Fruit fly (Drosophila melanogaster) whole organism, pupa: Measurements from ENCODE around the gene GstD8.

Experiments used
- CG10348 ChIP-seq: fragments of 200-800 bp; sonication (Bioruptor generic); IDR thresholded peaks from 2 replicates; pipeline ENCODE4 v1.3.6; 2022; ENCODE audit warnings: missing biosample characterization, missing genetic modification characterization
- CG12605 ChIP-seq: fragments of 200-800 bp; sonication (Bioruptor generic); IDR thresholded peaks from 2 replicates; pipeline ENCODE4 v1.3.6; 2022; ENCODE audit warnings: missing biosample characterization, missing genetic modification characterization
- CG13204 ChIP-seq: fragments of 200-800 bp; sonication (Bioruptor generic); optimal IDR thresholded peaks from 2 replicates; lab custom pipeline; 2018; ENCODE audit warnings: missing biosample characterization, mild to moderate bottlenecking, missing genetic modification characterization, moderate library complexity
- CG14655 ChIP-seq: fragments of 200-800 bp; sonication (Bioruptor generic); optimal IDR thresholded peaks from 3 replicates; lab custom pipeline; 2017; ENCODE audit warnings: mild to moderate bottlenecking, missing biosample characterization, missing genetic modification reagents, missing genetic modification characterization
- CG15710 ChIP-seq: fragments of 200-800 bp; sonication (Bioruptor generic); optimal IDR thresholded peaks from 2 replicates; lab custom pipeline; 2018; ENCODE audit warnings: missing biosample characterization, mild to moderate bottlenecking, missing genetic modification characterization, moderate library complexity
- CG17806 ChIP-seq: fragments of 200-800 bp; sonication (Bioruptor generic); optimal IDR thresholded peaks from 2 replicates; lab custom pipeline; 2018; ENCODE audit warnings: missing biosample characterization, mild to moderate bottlenecking, missing genetic modification characterization, moderate library complexity
- CG32121 ChIP-seq: fragments of 200-800 bp; sonication (Bioruptor generic); IDR thresholded peaks from 2 replicates; pipeline ENCODE4 v1.3.6; 2022; ENCODE audit warnings: missing biosample characterization, missing genetic modification characterization
- CG4496 ChIP-seq: fragments of 200-800 bp; sonication (Bioruptor generic); IDR thresholded peaks from 3 replicates; pipeline ENCODE4 v1.3.6; 2022; ENCODE audit warnings: missing biosample characterization, missing genetic modification characterization
- CG8159 ChIP-seq: fragments of 200-800 bp; sonication (Bioruptor generic); optimal IDR thresholded peaks from 3 replicates; lab custom pipeline; 2018; ENCODE audit warnings: missing biosample characterization, mild to moderate bottlenecking, missing genetic modification characterization, moderate library complexity
- CG8301 ChIP-seq: fragments of 200-800 bp; sonication (Bioruptor generic); optimal IDR thresholded peaks from 2 replicates; lab custom pipeline; 2018; ENCODE audit warnings: missing biosample characterization, mild to moderate bottlenecking, missing genetic modification characterization
- CG9948 ChIP-seq: fragments of 200-800 bp; sonication (Bioruptor generic); optimal IDR thresholded peaks from 2 replicates; lab custom pipeline; 2018; ENCODE audit warnings: missing biosample characterization, mild to moderate bottlenecking, missing genetic modification characterization, moderate library complexity
- D1 ChIP-seq: fragments of 200-800 bp; sonication (Bioruptor generic); optimal IDR thresholded peaks from 2 replicates; lab custom pipeline; 2018; ENCODE audit warnings: missing biosample characterization, mild to moderate bottlenecking, missing genetic modification characterization, moderate library complexity
- EcR ChIP-seq: fragments of 200-800 bp; sonication (Bioruptor generic); optimal IDR thresholded peaks from 3 replicates; lab custom pipeline; 2019; ENCODE audit warnings: missing biosample characterization, missing genetic modification characterization, mild to moderate bottlenecking, moderate library complexity, missing genetic modification reagents
- Ets98B ChIP-seq: fragments of 200-800 bp; sonication (Bioruptor generic); IDR thresholded peaks from 2 replicates; pipeline ENCODE4 v1.3.6; 2022; ENCODE audit warnings: missing biosample characterization, missing genetic modification characterization
- Pif1A ChIP-seq: fragments of 200-800 bp; sonication (Bioruptor generic); optimal IDR thresholded peaks from 3 replicates; lab custom pipeline; 2016; ENCODE audit warnings: missing biosample characterization, missing genetic modification characterization
- Pif1B ChIP-seq: fragments of 200-800 bp; sonication (Bioruptor generic); optimal IDR thresholded peaks from 3 replicates; lab custom pipeline; 2016; ENCODE audit warnings: missing biosample characterization, missing genetic modification characterization
- Snoo ChIP-seq: fragments of 200-800 bp; sonication (Bioruptor generic); optimal IDR thresholded peaks from 3 replicates; lab custom pipeline; 2017; ENCODE audit warnings: missing biosample characterization, mild to moderate bottlenecking, missing genetic modification characterization, inconsistent platforms
- fd96Ca ChIP-seq: fragments of 200-800 bp; sonication (Bioruptor generic); IDR thresholded peaks from 3 replicates; pipeline ENCODE4 v1.3.6; 2022; ENCODE audit warnings: missing biosample characterization, missing genetic modification characterization
- rn ChIP-seq: fragments of 200-800 bp; sonication (Bioruptor generic); IDR thresholded peaks from 2 replicates; pipeline ENCODE4 v1.3.6; 2022; ENCODE audit warnings: missing biosample characterization, missing genetic modification characterization

The GstD8 gene

DNA sequence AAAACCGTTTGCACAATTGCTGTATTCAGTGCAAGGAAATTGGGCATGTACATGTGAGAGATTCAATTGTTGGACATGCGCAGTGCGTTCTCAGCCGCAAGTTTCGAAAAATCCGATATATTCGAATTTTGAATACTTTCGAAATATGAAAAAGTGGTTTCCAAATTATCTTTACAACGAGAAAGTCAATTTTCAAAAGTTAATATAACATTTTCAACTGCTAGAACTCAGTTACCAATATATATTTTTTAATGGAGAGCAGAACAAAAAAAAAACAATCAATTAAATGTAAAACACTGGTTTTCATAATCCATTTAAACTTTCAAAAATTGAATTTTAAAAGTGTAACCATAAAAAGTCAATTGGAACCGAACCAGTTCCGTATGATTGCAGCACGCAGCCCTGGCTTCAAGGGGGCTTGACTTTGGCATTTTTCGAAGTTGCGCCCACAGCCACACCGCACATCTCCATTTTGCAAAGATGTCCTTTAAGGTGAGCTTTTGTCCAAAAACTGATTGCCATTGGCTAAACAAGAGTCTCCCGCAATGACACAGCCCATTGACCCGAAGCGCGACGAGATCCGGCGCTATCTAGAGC lies 42.7 kb downstream of the GstD8 start, which contains the start of the genes Scgbeta and CG17202:
Scgbeta (minus strand) TSS at position 51 of the 597 bp plus-strand sequence.
CG17202 (plus strand) TSS at position 390 of the 597 bp plus-strand sequence.
- TF ChIP-seq CG14655 (GFP tag; lab: Kevin White, UChicago) (no peak), CG8301 (tag; lab: Kevin White, UChicago) (no peak), CG12605 (GFP tag; lab: Robert Waterston, UW) (no peak; the same call in 1 of the 2 replicates), Snoo (tag; lab: Kevin White, UChicago) (no peak), Ets98B (GFP tag; lab: Robert Waterston, UW) (peak; percentile 22; the same call in 1 of the 2 replicates), CG8159 (no peak), CG17806 (tag; lab: Kevin White, UChicago) (no peak), CG32121 (GFP tag; lab: Robert Waterston, UW) (no peak)

DNA sequence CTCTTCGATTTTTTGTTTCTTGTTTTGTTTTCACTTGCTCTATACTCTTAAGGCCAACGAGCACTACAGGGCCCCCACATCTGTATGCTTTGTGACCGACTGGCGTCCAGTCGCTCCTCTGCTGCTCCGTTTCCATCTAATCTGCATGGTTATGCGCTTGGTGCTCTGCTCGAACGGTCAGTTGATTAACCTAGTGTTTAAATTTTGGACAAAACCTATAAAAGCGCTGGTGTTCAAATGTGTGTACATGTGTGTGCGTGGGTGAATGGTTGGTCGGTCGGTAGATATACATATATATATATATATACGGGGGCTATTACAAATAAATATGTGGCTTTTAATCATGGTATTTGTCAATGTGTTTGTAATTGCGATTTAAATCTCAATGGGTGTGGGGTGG lies 44.2 kb downstream of the GstD8 start:
- TF ChIP-seq CG32121 (GFP tag; lab: Robert Waterston, UW) (no peak), CG4496 (no peak), CG8301 (tag; lab: Kevin White, UChicago) (no peak), CG15710 (no peak), Pif1B (no peak), EcR (GFP tag; lab: Kevin White, UChicago) (peak; percentile 2), Ets98B (GFP tag; lab: Robert Waterston, UW) (no peak), CG10348 (GFP tag; lab: Robert Waterston, UW) (no peak)

DNA sequence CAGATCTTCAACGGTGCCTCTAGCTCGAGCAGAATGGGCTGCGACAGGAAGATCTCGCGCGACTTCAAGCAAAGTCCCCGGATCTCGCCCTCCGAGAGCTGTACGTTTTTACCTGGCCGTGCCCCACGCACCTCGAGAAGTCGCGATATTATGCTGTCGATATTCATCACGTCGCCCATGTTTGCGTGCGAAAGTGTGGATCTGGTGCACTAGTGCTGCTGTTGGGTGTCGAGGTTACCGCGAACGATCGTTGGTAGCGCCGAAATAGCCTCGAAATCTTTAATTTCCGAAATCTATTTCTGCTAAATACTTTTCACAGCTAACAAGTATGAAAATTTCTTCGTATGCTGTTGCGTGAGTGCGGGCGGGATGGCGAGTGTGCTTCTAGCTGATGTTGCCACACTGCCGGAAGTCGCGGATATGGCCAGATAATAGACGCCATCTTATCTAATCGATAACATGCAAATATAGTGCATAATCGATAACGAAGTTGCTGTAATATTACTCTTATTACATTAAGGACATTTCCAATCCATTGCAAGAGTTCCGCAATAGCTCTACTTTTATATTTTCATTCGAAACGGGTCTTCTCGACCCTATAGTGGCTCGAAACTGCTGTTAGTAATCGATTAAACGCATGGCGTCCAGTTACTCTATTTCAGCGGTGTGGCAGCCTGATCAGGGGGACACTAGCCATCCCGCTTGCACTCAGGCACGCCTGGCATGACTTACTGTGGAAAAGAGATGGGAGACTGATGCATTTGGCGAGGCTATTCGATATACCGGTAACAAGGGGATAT lies 45.9 kb downstream of the GstD8 start, which contains the start of gene Pp1-87B:
Pp1-87B (minus strand) TSS at position 408 of the 800 bp plus-strand sequence.
- TF ChIP-seq CG15710: peak; percentile 10
- peak; percentile 31 for TF ChIP-seq Snoo (tag; lab: Kevin White, UChicago)
- TF ChIP-seq fd96Ca (GFP tag; lab: Robert Waterston, UW): no peak

DNA sequence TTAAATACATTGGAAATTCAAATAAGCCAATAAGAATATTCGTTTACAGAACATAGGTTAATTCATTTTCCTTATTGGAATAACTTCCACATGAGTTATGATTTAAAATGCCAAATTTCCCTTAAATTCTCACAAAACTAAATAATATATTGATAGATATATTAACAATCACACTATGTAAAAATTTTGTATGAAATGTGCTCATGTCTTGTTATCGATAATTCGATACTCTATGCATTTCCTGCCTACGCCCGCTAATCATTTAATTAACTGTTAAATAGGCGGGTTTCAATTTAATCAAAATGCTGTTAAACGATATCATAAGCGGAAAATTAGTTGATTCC lies 46.5 kb downstream of the GstD8 start, which contains the start of gene NANS:
NANS (plus strand) TSS at position 269 of the 344 bp plus-strand sequence.
- TF ChIP-seq Snoo (tag; lab: Kevin White, UChicago): no peak
- TF ChIP-seq rn: no peak
- TF ChIP-seq CG8301 (tag; lab: Kevin White, UChicago): no peak
- no peak for TF ChIP-seq EcR (GFP tag; lab: Kevin White, UChicago)
- TF ChIP-seq CG32121 (GFP tag; lab: Robert Waterston, UW): no peak
- TF ChIP-seq Pif1A (GFP tag; lab: Kevin White, UChicago): no peak
- TF ChIP-seq CG13204: no peak
- TF ChIP-seq CG15710: no peak
- TF ChIP-seq D1: no peak
- no peak for TF ChIP-seq CG4496
- TF ChIP-seq CG9948 (tag; lab: Kevin White, UChicago): no peak
- TF ChIP-seq CG12605 (GFP tag; lab: Robert Waterston, UW): no peak
- no peak for TF ChIP-seq Ets98B (GFP tag; lab: Robert Waterston, UW)
- TF ChIP-seq, all 21 proteins: peak for 0

DNA sequence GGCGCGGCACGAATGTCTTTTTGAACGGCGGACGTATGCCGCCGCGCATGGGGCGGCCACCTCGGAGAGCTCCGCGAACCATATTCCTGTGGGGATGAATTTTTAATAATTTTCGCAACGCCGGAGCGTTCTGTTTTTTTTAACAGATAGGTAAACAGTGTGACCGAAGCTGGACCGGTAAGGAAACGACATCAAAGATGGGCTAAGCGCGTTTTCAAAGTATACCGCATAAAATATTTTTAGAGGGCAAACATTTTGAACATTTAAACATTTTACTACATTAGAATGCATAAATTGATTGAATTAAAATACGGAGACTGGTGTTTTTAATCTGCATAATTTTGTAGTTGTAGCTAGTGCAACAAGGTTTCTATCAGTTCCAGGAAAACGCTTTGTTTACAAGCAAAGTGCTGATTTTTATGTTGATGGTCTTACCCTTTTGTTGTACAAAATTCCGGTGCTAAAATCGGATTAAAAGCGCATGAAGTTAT lies 49.4 kb downstream of the GstD8 start, which contains the start of the genes CG5641 and CG5245:
CG5641 (minus strand) TSS at position 163 of the 491 bp plus-strand sequence.
CG5245 (plus strand) TSS at position 441 of the 491 bp plus-strand sequence.
- TF ChIP-seq EcR (GFP tag; lab: Kevin White, UChicago) (no peak), Pif1A (GFP tag; lab: Kevin White, UChicago) (no peak), CG8159 (no peak), CG14655 (GFP tag; lab: Kevin White, UChicago) (no peak), rn (no peak)
- TF ChIP-seq, all 21 proteins: peak for 0
